Worm (Caenorhabditis elegans) whole organism, L4 larva: Measurements from ENCODE around the gene W03B1.5.

ENCODE experiments used
- D1046.2 ChIP-seq: fragments of 200-800 bp; sonication (Bioruptor generic); IDR thresholded peaks from 2 replicates; pipeline ENCODE4 v1.3.6; 2022; ENCODE audit warnings: missing genetic modification characterization, missing compliant biosample characterization
- F44E2.7 ChIP-seq: fragments of 200-800 bp; sonication (Bioruptor generic); IDR thresholded peaks from 2 replicates; pipeline ENCODE4 v2.1.2; 2022; ENCODE audit warnings: missing genetic modification characterization, missing compliant biosample characterization
- F49E8.2 ChIP-seq: sonication (generic microtip); optimal IDR thresholded peaks from 2 replicates; lab custom pipeline; 2016; ENCODE audit warnings: missing compliant biosample characterization, mild to moderate bottlenecking, missing genetic modification characterization, borderline replicate concordance
- T20F7.1 ChIP-seq: fragments of 200-800 bp; sonication (Bioruptor generic); optimal IDR thresholded peaks from 2 replicates; lab custom pipeline; 2018; ENCODE audit warnings: mild to moderate bottlenecking, missing genetic modification characterization, missing compliant biosample characterization
- T26A8.4 ChIP-seq: fragments of 200-800 bp; sonication (Bioruptor generic); IDR thresholded peaks from 2 replicates; pipeline ENCODE4 v1.3.6; 2022; ENCODE audit warnings: missing genetic modification characterization, missing compliant biosample characterization
- Y75B8A.6 ChIP-seq: fragments of 200-800 bp; sonication (Bioruptor generic); IDR thresholded peaks from 2 replicates; pipeline ENCODE4 v1.3.6; 2022; ENCODE audit warnings: missing genetic modification reagents, missing genetic modification characterization, missing compliant biosample characterization
- ZK337.2 ChIP-seq: fragments of 200-800 bp; sonication (Bioruptor generic); IDR thresholded peaks from 2 replicates; pipeline ENCODE4 v1.3.6; 2022; ENCODE audit warnings: missing genetic modification reagents, missing genetic modification characterization, missing compliant biosample characterization
- arid-1 ChIP-seq: fragments of 200-800 bp; sonication (Bioruptor generic); conservative IDR thresholded peaks from 2 replicates; pipeline ENCODE4 v1.3.6; 2022; ENCODE audit warnings: missing genetic modification reagents, missing genetic modification characterization, missing compliant biosample characterization
- attf-4 ChIP-seq: sonication (generic microtip); optimal IDR thresholded peaks from 3 replicates; lab custom pipeline; 2017; ENCODE audit warnings: missing biosample characterization, missing genetic modification characterization
- ceh-28 ChIP-seq: fragments of 150-350 bp; optimal IDR thresholded peaks from 2 replicates; lab custom pipeline; 2014; ENCODE audit warnings: missing biosample characterization, missing genetic modification reagents, missing genetic modification characterization
- ceh-32 ChIP-seq: sonication (generic microtip); optimal IDR thresholded peaks from 2 replicates; lab custom pipeline; 2016; ENCODE audit warnings: mild to moderate bottlenecking, missing genetic modification characterization, missing compliant biosample characterization; ENCODE audit not compliant: poor library complexity
- ces-1 ChIP-seq: fragments of 150-350 bp; sonication (generic microtip); optimal IDR thresholded peaks from 4 replicates; lab custom pipeline; 2014; ENCODE audit warnings: missing biosample characterization, missing genetic modification reagents, missing genetic modification characterization
- cey-2 ChIP-seq: sonication (generic microtip); optimal IDR thresholded peaks from 3 replicates; lab custom pipeline; 2017; ENCODE audit warnings: missing genetic modification characterization, mild to moderate bottlenecking, missing compliant biosample characterization, antibody characterized with exemption, borderline replicate concordance; ENCODE audit not compliant: insufficient read depth
- ctbp-1 ChIP-seq: fragments of 200-800 bp; sonication (Bioruptor generic); IDR thresholded peaks from 2 replicates; pipeline ENCODE4 v1.3.6; 2022; ENCODE audit warnings: missing genetic modification reagents, missing genetic modification characterization, missing compliant biosample characterization
- daf-16 ChIP-seq, 3 experiments: sonication (generic microtip); optimal IDR thresholded peaks; 2 replicates each; lab custom pipeline; 2016 to 2017; ENCODE audit warnings: missing genetic modification characterization in 3 of 3, missing genetic modification reagents in 3 of 3, mild to moderate bottlenecking in 2 of 3, missing compliant biosample characterization in 2 of 3, missing biosample characterization in 1 of 3, moderate library complexity in 1 of 3
- dmd-8 ChIP-seq: fragments of 200-800 bp; sonication (Bioruptor generic); IDR thresholded peaks from 2 replicates; pipeline ENCODE4 v1.3.6; 2022; ENCODE audit warnings: missing genetic modification characterization, missing compliant biosample characterization
- dve-1 ChIP-seq: sonication (generic microtip); optimal IDR thresholded peaks from 2 replicates; lab custom pipeline; 2017; ENCODE audit warnings: antibody characterized with exemption, mild to moderate bottlenecking, missing genetic modification characterization, missing compliant biosample characterization; ENCODE audit not compliant: insufficient read depth
- egl-43 ChIP-seq: fragments of 200-800 bp; sonication (Bioruptor generic); IDR thresholded peaks from 2 replicates; pipeline ENCODE4 v1.3.6; 2022; ENCODE audit warnings: missing genetic modification reagents, missing genetic modification characterization, missing compliant biosample characterization
- fkh-10 ChIP-seq: fragments of 150-350 bp; optimal IDR thresholded peaks from 2 replicates; lab custom pipeline; 2014; ENCODE audit warnings: missing biosample characterization, missing genetic modification reagents, missing genetic modification characterization
- fos-1 ChIP-seq: fragments of 150-350 bp; optimal IDR thresholded peaks from 2 replicates; lab custom pipeline; 2014; ENCODE audit warnings: missing biosample characterization, missing genetic modification characterization
- gei-8 ChIP-seq: fragments of 200-800 bp; sonication (Bioruptor generic); optimal IDR thresholded peaks from 2 replicates; lab custom pipeline; 2018; ENCODE audit warnings: mild to moderate bottlenecking, missing genetic modification characterization, missing compliant biosample characterization
- hif-1 ChIP-seq, 2 experiments: sonication (generic microtip); optimal IDR thresholded peaks; 2 replicates each; lab custom pipeline; 2016 to 2017; ENCODE audit warnings: missing compliant biosample characterization in 2 of 2, missing genetic modification characterization in 2 of 2, missing genetic modification reagents in 2 of 2, missing genotype in 2 of 2, mild to moderate bottlenecking in 1 of 2
- hmg-1.1 ChIP-seq: fragments of 200-800 bp; sonication (Bioruptor generic); IDR thresholded peaks from 2 replicates; pipeline ENCODE4 v1.3.6; 2022; ENCODE audit warnings: missing genetic modification reagents, missing genetic modification characterization, missing compliant biosample characterization
- lin-29 ChIP-seq: fragments of 200-800 bp; sonication (Bioruptor generic); IDR thresholded peaks from 2 replicates; pipeline ENCODE4 v1.3.6; 2022; ENCODE audit warnings: missing genetic modification reagents, missing genetic modification characterization, missing compliant biosample characterization
- lin-38 ChIP-seq: fragments of 200-800 bp; sonication (Bioruptor generic); IDR thresholded peaks from 2 replicates; pipeline ENCODE4 v1.3.6; 2022; ENCODE audit warnings: missing genetic modification reagents, missing genetic modification characterization, missing compliant biosample characterization
- lir-3 ChIP-seq: sonication (generic microtip); optimal IDR thresholded peaks from 2 replicates; lab custom pipeline; 2016; ENCODE audit warnings: mild to moderate bottlenecking, missing genetic modification characterization, missing compliant biosample characterization
- madf-5 ChIP-seq, 2 experiments: fragments of 200-800 bp; sonication (Bioruptor generic); IDR thresholded peaks; 2 replicates each; pipeline ENCODE4 v1.3.6; 2022; ENCODE audit warnings: missing compliant biosample characterization in 2 of 2, missing genetic modification characterization in 2 of 2
- madf-9 ChIP-seq: fragments of 200-800 bp; sonication (Bioruptor generic); conservative IDR thresholded peaks from 2 replicates; pipeline ENCODE4 v1.3.6; 2022; ENCODE audit warnings: missing genetic modification reagents, missing genetic modification characterization, missing compliant biosample characterization
- mxl-3 ChIP-seq: fragments of 200-800 bp; sonication (Bioruptor generic); optimal IDR thresholded peaks from 2 replicates; lab custom pipeline; 2018; ENCODE audit warnings: mild to moderate bottlenecking, missing genetic modification characterization, missing compliant biosample characterization
- nhr-10 ChIP-seq: fragments of 150-350 bp; optimal IDR thresholded peaks from 2 replicates; lab custom pipeline; 2014; ENCODE audit warnings: missing biosample characterization, missing genetic modification characterization
- nhr-102 ChIP-seq: sonication (generic microtip); optimal IDR thresholded peaks from 2 replicates; lab custom pipeline; 2016; ENCODE audit warnings: mild to moderate bottlenecking, missing genetic modification characterization, moderate library complexity, missing compliant biosample characterization
- nhr-237 ChIP-seq: sonication (generic microtip); optimal IDR thresholded peaks from 2 replicates; lab custom pipeline; 2017; ENCODE audit warnings: missing biosample characterization, missing genetic modification characterization
- nhr-25 ChIP-seq: sonication (generic microtip); optimal IDR thresholded peaks from 2 replicates; lab custom pipeline; 2017; ENCODE audit warnings: missing genetic modification characterization, mild to moderate bottlenecking, missing compliant biosample characterization, antibody characterized with exemption, moderate library complexity, borderline replicate concordance; ENCODE audit not compliant: insufficient read depth
- nhr-28 ChIP-seq: fragments of 150-350 bp; optimal IDR thresholded peaks from 2 replicates; lab custom pipeline; 2014; ENCODE audit warnings: missing biosample characterization, missing genetic modification characterization
- nhr-76 ChIP-seq: fragments of 150-350 bp; optimal IDR thresholded peaks from 2 replicates; lab custom pipeline; 2014; ENCODE audit warnings: missing biosample characterization, missing genetic modification characterization
- set-16 ChIP-seq: fragments of 200-800 bp; sonication (Bioruptor generic); IDR thresholded peaks from 2 replicates; pipeline ENCODE4 v1.3.6; 2022; ENCODE audit warnings: missing genetic modification reagents, missing genetic modification characterization, missing compliant biosample characterization
- snpc-1.2 ChIP-seq: fragments of 200-800 bp; sonication (Bioruptor generic); IDR thresholded peaks from 2 replicates; pipeline ENCODE4 v1.3.6; 2022; ENCODE audit warnings: missing genetic modification reagents, missing genetic modification characterization, missing compliant biosample characterization
- tra-1 ChIP-seq: fragments of 200-800 bp; sonication (Bioruptor generic); IDR thresholded peaks from 2 replicates; pipeline ENCODE4 v1.3.6; 2022; ENCODE audit warnings: missing genetic modification reagents, missing genetic modification characterization, missing compliant biosample characterization
- unc-130 ChIP-seq: sonication (generic microtip); optimal IDR thresholded peaks from 2 replicates; lab custom pipeline; 2016; ENCODE audit warnings: missing genetic modification reagents, missing genetic modification characterization, missing compliant biosample characterization
- unc-39 ChIP-seq: sonication (generic microtip); optimal IDR thresholded peaks from 2 replicates; lab custom pipeline; 2017; ENCODE audit warnings: missing biosample characterization, missing genetic modification characterization
- vab-7 ChIP-seq: fragments of 200-800 bp; sonication (Bioruptor generic); IDR thresholded peaks from 2 replicates; pipeline ENCODE4 v1.3.6; 2022; ENCODE audit warnings: missing genetic modification reagents, missing genetic modification characterization, missing compliant biosample characterization
- zag-1 ChIP-seq: fragments of 150-350 bp; optimal IDR thresholded peaks from 2 replicates; lab custom pipeline; 2014; ENCODE audit warnings: missing biosample characterization, missing genetic modification characterization
- zfp-3 ChIP-seq: fragments of 200-800 bp; sonication (Bioruptor generic); conservative IDR thresholded peaks from 2 replicates; pipeline ENCODE4 v1.3.6; 2022; ENCODE audit warnings: missing genetic modification reagents, missing genetic modification characterization, missing compliant biosample characterization
- zip-11 ChIP-seq: fragments of 200-800 bp; sonication (Bioruptor generic); IDR thresholded peaks from 2 replicates; pipeline ENCODE4 v1.3.6; 2022; ENCODE audit warnings: missing genetic modification characterization, missing compliant biosample characterization
- zip-2 ChIP-seq: fragments of 150-350 bp; optimal IDR thresholded peaks from 2 replicates; lab custom pipeline; 2014; ENCODE audit warnings: missing biosample characterization, missing genetic modification characterization

The W03B1.5 gene

ce11 chrIV:4398420-4398819 is 50.2 kb downstream of the W03B1.5 start (continued):
- TF ChIP-seq madf-9 (GFP tag; lab: Robert Waterston, UW), result no peak
- no peak for TF ChIP-seq unc-39 (tag; lab: Kevin White, UChicago)
- TF ChIP-seq zfp-3 (GFP tag; lab: Robert Waterston, UW), result no peak
- no peak for TF ChIP-seq T20F7.1 (GFP tag; lab: Kevin White, UChicago)
- TF ChIP-seq ctbp-1 (GFP tag; lab: Robert Waterston, UW), result no peak
- TF ChIP-seq egl-43, result peak; percentile 37; the same call in 1 of the 2 replicates
- TF ChIP-seq dmd-8 (GFP tag; lab: Robert Waterston, UW), result no peak
- no peak for TF ChIP-seq fkh-10 (GFP tag; lab: Kevin White, UChicago)
- no peak for TF ChIP-seq ces-1 (GFP tag; lab: Kevin White, UChicago)

ce11 chrIV:4398890-4399289 is 50.6 kb downstream of the W03B1.5 start:
- no peak for TF ChIP-seq zfp-3 (GFP tag; lab: Robert Waterston, UW)
- TF ChIP-seq nhr-237 (tag; lab: Kevin White, UChicago), result no peak

ce11 chrIV:4399418-4400136 is 51.3 kb downstream of the W03B1.5 start:
- TF ChIP-seq D1046.2 (GFP tag; lab: Robert Waterston, UW) (no peak), attf-4 (tag; lab: Kevin White, UChicago) (no peak), zag-1 (tag; lab: Kevin White, UChicago) (no peak), madf-9 (GFP tag; lab: Robert Waterston, UW) (0 out of 2 replicates have a peak, but pooled peaks have one; percentile 13), snpc-1.2 (GFP tag; lab: Robert Waterston, UW) (no peak), hmg-1.1 (GFP tag; lab: Robert Waterston, UW) (no peak), nhr-102 (tag; lab: Kevin White, UChicago) (no peak), F44E2.7 (GFP tag; lab: Robert Waterston, UW) (0 out of 2 replicates have a peak, but pooled peaks have one; percentile 36), madf-5 (GFP tag; IDR thresholded peaks at IDR 0.05; lab: Robert Waterston, UW) (no peak), ZK337.2 (GFP tag; lab: Robert Waterston, UW) (no peak), Y75B8A.6 (no peak), hif-1 (tag; optimal IDR thresholded peaks at IDR 0.05; lab: Kevin White, UChicago) (no peak), nhr-25 (peak; percentile 1), unc-130 (no peak), gei-8 (no peak), nhr-28 (no peak), arid-1 (GFP tag; lab: Robert Waterston, UW) (no peak), cey-2 (no peak), daf-16 (GFP tag; optimal IDR thresholded peaks at IDR 0.05; lab: Kevin White, UChicago) (no peak), daf-16 (tag; optimal IDR thresholded peaks at IDR 0.05; lab: Kevin White, UChicago) (peak; percentile 3), zip-11 (GFP tag; lab: Robert Waterston, UW) (no peak), fos-1 (tag; lab: Kevin White, UChicago) (no peak), nhr-76 (tag; lab: Kevin White, UChicago) (no peak), set-16 (peak; percentile 95), tra-1 (no peak), T26A8.4 (no peak), vab-7 (no peak), ceh-32 (tag; lab: Kevin White, UChicago) (no peak), lin-38 (GFP tag; lab: Robert Waterston, UW) (peak; percentile 18), lin-29 (GFP tag; lab: Robert Waterston, UW) (no peak), zip-2 (tag; lab: Kevin White, UChicago) (no peak), nhr-10 (tag; lab: Kevin White, UChicago) (no peak), F49E8.2 (tag; lab: Kevin White, UChicago) (no peak), lir-3 (tag; lab: Kevin White, UChicago) (no peak), mxl-3 (GFP tag; lab: Kevin White, UChicago) (peak; percentile 29), ceh-28 (tag; lab: Kevin White, UChicago) (no peak), dve-1 (tag; lab: Kevin White, UChicago) (no peak)
